Fruit fly (Drosophila melanogaster): ENCODE data around the gene CG11029.

CG11029 gene

DNA sequence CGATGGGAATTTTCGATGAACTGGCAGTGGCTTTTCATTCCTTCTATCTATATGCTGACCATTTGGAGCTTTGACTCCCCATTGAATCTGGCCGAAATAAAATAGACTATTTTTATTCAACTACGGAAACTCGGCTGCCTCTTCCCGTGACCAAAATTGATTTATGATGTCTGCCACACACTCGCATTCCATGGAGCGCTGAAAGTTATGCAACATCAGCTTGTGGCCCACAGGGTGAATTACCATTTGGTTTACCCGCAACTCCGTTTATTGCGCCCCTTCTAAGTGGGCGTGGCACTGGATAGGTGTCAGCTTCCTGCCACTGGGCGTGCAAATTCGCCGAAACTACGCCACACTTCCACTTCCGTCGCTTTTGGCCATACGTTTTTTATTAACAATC lies 47.1 kb downstream of the CG11029 start:
- TF ChIP-seq Hr4 (GFP tag; optimal IDR thresholded peaks at IDR 0.05): no peak
- no peak for TF ChIP-seq CG34406 (GFP tag; optimal IDR thresholded peaks at IDR 0.05)
- TF ChIP-seq Ets96B (tag; optimal IDR thresholded peaks at IDR 0.05): no peak
- TF ChIP-seq CG3919 (GFP tag; optimal IDR thresholded peaks at IDR 0.05): no peak
- TF ChIP-seq eg (GFP tag; IDR thresholded peaks at IDR 0.05): no peak
- no peak for TF ChIP-seq CG10669 (GFP tag; optimal IDR thresholded peaks at IDR 0.05)

DNA sequence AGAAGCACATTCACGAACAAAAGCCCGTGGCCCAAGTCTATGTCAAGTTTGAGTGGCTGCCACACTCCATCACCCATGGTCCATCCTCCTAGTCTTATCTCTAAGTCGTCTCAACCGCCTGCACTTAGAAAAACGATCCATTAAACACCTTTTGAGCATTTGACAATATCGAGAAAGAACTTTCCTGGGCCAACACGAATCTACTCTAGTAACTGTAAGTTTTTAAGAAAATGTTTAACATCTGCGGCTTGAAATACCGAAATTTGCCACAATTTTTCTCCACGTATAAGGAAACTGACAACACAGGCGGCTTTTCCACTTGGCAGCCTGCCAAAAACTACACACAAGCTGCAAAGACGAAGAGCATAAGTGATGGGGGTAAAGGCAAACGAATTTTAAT lies 49.2 kb downstream of the CG11029 start:
- peak; percentile 53 for TF ChIP-seq CG15336 (GFP tag; IDR thresholded peaks at IDR 0.05)
- no peak for TF ChIP-seq salr (GFP tag; optimal IDR thresholded peaks at IDR 0.05)
- TF ChIP-seq Eip75B (GFP tag; optimal IDR thresholded peaks at IDR 0.05): no peak
- TF ChIP-seq fd85E (GFP tag; optimal IDR thresholded peaks at IDR 0.05): no peak
- TF ChIP-seq Ets96B (tag; optimal IDR thresholded peaks at IDR 0.05): no peak
- TF ChIP-seq CG3032 (tag; optimal IDR thresholded peaks at IDR 0.05): no peak
- peak; percentile 4 for TF ChIP-seq Eip78C (GFP tag)
- TF ChIP-seq CG6808 (GFP tag; optimal IDR thresholded peaks at IDR 0.05): no peak
- TF ChIP-seq fkh (GFP tag; optimal IDR thresholded peaks at IDR 0.05): no peak
- peak; percentile 49 for TF ChIP-seq CG32006 (GFP tag; optimal IDR thresholded peaks at IDR 0.05)
- peak; percentile 55; the same call in 2 of the 3 replicates for TF ChIP-seq CG6163 (GFP tag; IDR thresholded peaks at IDR 0.05)
- TF ChIP-seq CG10631 (GFP tag; optimal IDR thresholded peaks at IDR 0.05): peak; percentile 17
- TF ChIP-seq Smox (GFP tag; optimal IDR thresholded peaks at IDR 0.05): no peak
- no peak for TF ChIP-seq svp (GFP tag)
- TF ChIP-seq Hr4 (GFP tag; optimal IDR thresholded peaks at IDR 0.05): peak; percentile 17
- no peak for TF ChIP-seq CG11902 (GFP tag; optimal IDR thresholded peaks at IDR 0.05)
- peak; percentile 44; the same call in 1 of the 3 replicates for TF ChIP-seq eg (GFP tag; IDR thresholded peaks at IDR 0.05)
- no peak for TF ChIP-seq cyc (GFP tag; optimal IDR thresholded peaks at IDR 0.05)
- no peak for TF ChIP-seq topi (GFP tag; optimal IDR thresholded peaks at IDR 0.05)
- no peak for TF ChIP-seq CG11294 (GFP tag; IDR thresholded peaks at IDR 0.05)
- no peak for TF ChIP-seq Hr39 (GFP tag; optimal IDR thresholded peaks at IDR 0.05)
